Worm (Caenorhabditis elegans): Measurements from ENCODE around the gene Y102A11A.2.

Gene Y102A11A.2

ce11 chrX:2014521-2014920 lies 11.9 kb upstream of the Y102A11A.2 start:
- TF ChIP-seq unc-39 (tag; optimal IDR thresholded peaks at IDR 0.05) (no peak), bed-3 (GFP tag; optimal IDR thresholded peaks at IDR 0.05) (no peak), lsy-2 (tag; optimal IDR thresholded peaks at IDR 0.05) (no peak), ceh-39 (tag; optimal IDR thresholded peaks at IDR 0.05) (no peak), blmp-1 (tag; optimal IDR thresholded peaks at IDR 0.05) (no peak), mls-2 (tag; optimal IDR thresholded peaks at IDR 0.05) (no peak), mab-5 (tag; optimal IDR thresholded peaks at IDR 0.05) (no peak), sptf-1 (tag; optimal IDR thresholded peaks at IDR 0.05) (no peak), ces-1 (GFP tag; optimal IDR thresholded peaks at IDR 0.05) (no peak), nhr-76 (tag; optimal IDR thresholded peaks at IDR 0.05) (no peak), lin-13 (tag; optimal IDR thresholded peaks at IDR 0.05) (no peak), nhr-12 (tag; optimal IDR thresholded peaks at IDR 0.05) (no peak), mep-1 (tag; optimal IDR thresholded peaks at IDR 0.05) (no peak), elt-3 (tag; optimal IDR thresholded peaks at IDR 0.05) (no peak)

ce11 chrX:2018211-2018610 lies 8.2 kb upstream of the Y102A11A.2 start:
- TF ChIP-seq nhr-28 (tag; optimal IDR thresholded peaks at IDR 0.05) (no peak), snpc-4 (tag; optimal IDR thresholded peaks at IDR 0.05) (no peak), tbx-8 (GFP tag; optimal IDR thresholded peaks at IDR 0.05) (no peak), mep-1 (tag; optimal IDR thresholded peaks at IDR 0.05) (no peak), mls-2 (tag; optimal IDR thresholded peaks at IDR 0.05) (no peak), mab-5 (tag; optimal IDR thresholded peaks at IDR 0.05) (no peak), ces-1 (GFP tag; optimal IDR thresholded peaks at IDR 0.05) (no peak), nhr-12 (tag; optimal IDR thresholded peaks at IDR 0.05) (no peak), ceh-83 (GFP tag; optimal IDR thresholded peaks at IDR 0.05) (no peak), zip-8 (tag; optimal IDR thresholded peaks at IDR 0.05) (no peak), flh-1 (GFP tag; optimal IDR thresholded peaks at IDR 0.05) (no peak), ceh-39 (tag; optimal IDR thresholded peaks at IDR 0.05) (no peak), lin-13 (tag; optimal IDR thresholded peaks at IDR 0.05) (no peak), pha-4 (tag; optimal IDR thresholded peaks at IDR 0.05) (no peak), unc-120 (tag; optimal IDR thresholded peaks at IDR 0.05; ENCODE audit: poor library complexity, severe bottlenecking) (no peak)

DNA sequence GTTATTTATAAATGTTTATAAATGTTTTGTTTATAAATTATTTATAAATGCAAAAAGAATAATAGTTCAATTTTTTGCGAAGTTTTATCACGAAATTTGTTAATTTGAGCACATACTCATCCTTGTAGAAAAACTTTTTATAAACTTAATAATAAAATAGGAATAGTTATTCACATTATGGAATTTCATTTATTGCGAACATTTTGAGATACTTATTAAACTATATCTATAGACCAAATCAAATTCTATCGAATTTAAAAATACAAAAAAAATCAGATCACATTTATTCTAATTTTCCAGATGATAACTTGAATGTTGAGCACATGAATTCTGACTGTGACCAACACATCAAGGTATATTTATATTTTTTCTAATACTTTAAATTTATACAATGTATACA lies 7.6 kb upstream of the Y102A11A.2 start, which contains the start of gene Y102A11A.3:
Gene Y102A11A.3, plus strand, starts transcription at position 301 of the 400 bp plus-strand sequence.
- TF ChIP-seq ceh-83 (GFP tag; optimal IDR thresholded peaks at IDR 0.05) (no peak), bed-3 (GFP tag; optimal IDR thresholded peaks at IDR 0.05) (no peak), sptf-1 (tag; optimal IDR thresholded peaks at IDR 0.05) (no peak), cnd-1 (tag; optimal IDR thresholded peaks at IDR 0.05) (no peak), elt-1 (tag; optimal IDR thresholded peaks at IDR 0.05; ENCODE audit: borderline replicate concordance, insufficient read depth) (no peak), tbx-8 (GFP tag; optimal IDR thresholded peaks at IDR 0.05) (no peak), unc-39 (tag; optimal IDR thresholded peaks at IDR 0.05) (no peak), ztf-11 (tag; optimal IDR thresholded peaks at IDR 0.05) (no peak), lin-32 (GFP tag; optimal IDR thresholded peaks at IDR 0.05) (no peak), M03D4.4 (tag; optimal IDR thresholded peaks at IDR 0.05) (no peak), lsy-2 (tag; optimal IDR thresholded peaks at IDR 0.05) (no peak), lin-13 (tag; optimal IDR thresholded peaks at IDR 0.05) (no peak), nhr-28 (tag; optimal IDR thresholded peaks at IDR 0.05) (no peak), blmp-1 (tag; optimal IDR thresholded peaks at IDR 0.05) (no peak), unc-62 (GFP tag; optimal IDR thresholded peaks at IDR 0.05) (no peak), mab-5 (tag; optimal IDR thresholded peaks at IDR 0.05) (no peak), snpc-4 (tag; optimal IDR thresholded peaks at IDR 0.05) (no peak)

DNA sequence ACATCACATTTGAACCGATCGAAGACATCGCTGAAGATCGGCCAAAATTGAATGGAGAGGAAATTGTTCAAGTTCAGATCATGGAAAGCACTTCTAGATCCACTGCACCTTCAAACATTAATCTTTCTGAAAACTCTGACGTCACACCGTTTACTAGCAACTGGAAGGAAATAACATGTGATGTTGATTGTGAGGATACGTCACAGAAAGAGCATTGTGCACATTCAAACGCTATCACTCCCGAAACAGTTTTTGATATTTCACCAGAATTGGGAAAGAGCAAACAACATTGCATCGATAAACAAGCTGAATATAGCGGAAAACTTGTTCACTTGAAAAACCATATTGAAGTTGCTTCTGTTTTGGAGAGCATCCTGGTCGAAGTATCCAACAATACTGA lies 4.9 kb upstream of the Y102A11A.2 start:
- no peak for TF ChIP-seq nhr-237 (tag; optimal IDR thresholded peaks at IDR 0.05)
- TF ChIP-seq ham-2 (GFP tag; optimal IDR thresholded peaks at IDR 0.05): no peak
- no peak for TF ChIP-seq ztf-11 (tag; optimal IDR thresholded peaks at IDR 0.05)
- TF ChIP-seq bed-3 (GFP tag; optimal IDR thresholded peaks at IDR 0.05): no peak
- no peak for TF ChIP-seq sem-2 (GFP tag; optimal IDR thresholded peaks at IDR 0.05)
- no peak for TF ChIP-seq unc-39 (tag; optimal IDR thresholded peaks at IDR 0.05)
- no peak for TF ChIP-seq ces-1 (GFP tag; optimal IDR thresholded peaks at IDR 0.05)
- TF ChIP-seq ceh-83 (GFP tag; optimal IDR thresholded peaks at IDR 0.05): no peak
- no peak for TF ChIP-seq elt-1 (tag; optimal IDR thresholded peaks at IDR 0.05; ENCODE audit: borderline replicate concordance, insufficient read depth)

- TF ChIP-seq mab-5 (tag; optimal IDR thresholded peaks at IDR 0.05): no peak
Observed at ce11 chrX:2030871-2031270, 4.4 kb downstream of the Y102A11A.2 start.
